Worm (Caenorhabditis elegans) whole organism, L4 larva: ENCODE measurements around the gene ZK470.14.
A peak's percentile ranks its signal among the peaks of the same experiment; 100 is the strongest.

Source experiments
- F37D6.2 ChIP-seq: sonication (generic microtip); optimal IDR thresholded peaks from 2 replicates; lab custom pipeline; 2016; ENCODE audit warnings: mild to moderate bottlenecking, missing genetic modification characterization, missing compliant biosample characterization
- T20F7.1 ChIP-seq: fragments of 200-800 bp; sonication (Bioruptor generic); optimal IDR thresholded peaks from 2 replicates; lab custom pipeline; 2018; ENCODE audit warnings: mild to moderate bottlenecking, missing genetic modification characterization, missing compliant biosample characterization
- Y48G9A.11 ChIP-seq: fragments of 200-800 bp; sonication (Bioruptor generic); IDR thresholded peaks from 2 replicates; pipeline ENCODE4 v1.3.6; 2022; ENCODE audit warnings: missing genetic modification reagents, missing genetic modification characterization, missing compliant biosample characterization
- Y5F2A.4 ChIP-seq: fragments of 200-800 bp; sonication (Bioruptor generic); optimal IDR thresholded peaks from 2 replicates; lab custom pipeline; 2018; ENCODE audit warnings: mild to moderate bottlenecking, missing genetic modification characterization, missing compliant biosample characterization
- Y75B8A.6 ChIP-seq: fragments of 200-800 bp; sonication (Bioruptor generic); IDR thresholded peaks from 2 replicates; pipeline ENCODE4 v1.3.6; 2022; ENCODE audit warnings: missing genetic modification reagents, missing genetic modification characterization, missing compliant biosample characterization
- aha-1 ChIP-seq: fragments of 150-350 bp; peaks from one replicate; lab custom pipeline; 2014; ENCODE audit warnings: missing biosample characterization, missing genetic modification characterization
- ama-1 ChIP-seq: fragments of 150-350 bp; optimal IDR thresholded peaks from 2 replicates; lab custom pipeline; 2014; ENCODE audit warnings: inconsistent platforms, mixed read lengths
- attf-4 ChIP-seq: sonication (generic microtip); optimal IDR thresholded peaks from 3 replicates; lab custom pipeline; 2017; ENCODE audit warnings: missing biosample characterization, missing genetic modification characterization
- ceh-28 ChIP-seq: fragments of 150-350 bp; optimal IDR thresholded peaks from 2 replicates; lab custom pipeline; 2014; ENCODE audit warnings: missing biosample characterization, missing genetic modification reagents, missing genetic modification characterization
- ces-1 ChIP-seq: fragments of 150-350 bp; sonication (generic microtip); optimal IDR thresholded peaks from 4 replicates; lab custom pipeline; 2014; ENCODE audit warnings: missing biosample characterization, missing genetic modification reagents, missing genetic modification characterization
- ctbp-1 ChIP-seq: fragments of 200-800 bp; sonication (Bioruptor generic); IDR thresholded peaks from 2 replicates; pipeline ENCODE4 v1.3.6; 2022; ENCODE audit warnings: missing genetic modification reagents, missing genetic modification characterization, missing compliant biosample characterization
- daf-16 ChIP-seq, 3 experiments: sonication (generic microtip); optimal IDR thresholded peaks; 2 replicates each; lab custom pipeline; 2016 to 2017; ENCODE audit warnings: missing genetic modification characterization in 3 of 3, missing genetic modification reagents in 3 of 3, mild to moderate bottlenecking in 2 of 3, missing compliant biosample characterization in 2 of 3, missing biosample characterization in 1 of 3, moderate library complexity in 1 of 3
- daf-19 ChIP-seq: fragments of 200-800 bp; sonication (Bioruptor generic); conservative IDR thresholded peaks from 2 replicates; pipeline ENCODE4 v1.3.6; 2022; ENCODE audit warnings: missing genetic modification characterization, missing compliant biosample characterization
- daf-8 ChIP-seq: fragments of 200-800 bp; sonication (Bioruptor generic); IDR thresholded peaks from 2 replicates; pipeline ENCODE4 v1.3.6; 2022; ENCODE audit warnings: missing genetic modification characterization, missing compliant biosample characterization
- dmd-8 ChIP-seq: fragments of 200-800 bp; sonication (Bioruptor generic); IDR thresholded peaks from 2 replicates; pipeline ENCODE4 v1.3.6; 2022; ENCODE audit warnings: missing genetic modification characterization, missing compliant biosample characterization
- dpl-1 ChIP-seq: fragments of 150-350 bp; optimal IDR thresholded peaks from 2 replicates; lab custom pipeline; 2014; ENCODE audit warnings: missing biosample characterization, missing genetic modification reagents, missing genetic modification characterization
- duxl-1 ChIP-seq: sonication (generic microtip); optimal IDR thresholded peaks from 2 replicates; lab custom pipeline; 2016; ENCODE audit warnings: mild to moderate bottlenecking, missing genetic modification characterization, moderate library complexity, missing compliant biosample characterization; ENCODE audit not compliant: poor library complexity
- dve-1 ChIP-seq: sonication (generic microtip); optimal IDR thresholded peaks from 2 replicates; lab custom pipeline; 2017; ENCODE audit warnings: antibody characterized with exemption, mild to moderate bottlenecking, missing genetic modification characterization, missing compliant biosample characterization; ENCODE audit not compliant: insufficient read depth
- egl-27 ChIP-seq: sonication (generic microtip); optimal IDR thresholded peaks from 3 replicates; lab custom pipeline; 2017; ENCODE audit warnings: missing biosample characterization, missing genetic modification reagents, missing genetic modification characterization
- fkh-10 ChIP-seq: fragments of 150-350 bp; optimal IDR thresholded peaks from 2 replicates; lab custom pipeline; 2014; ENCODE audit warnings: missing biosample characterization, missing genetic modification reagents, missing genetic modification characterization
- fos-1 ChIP-seq: fragments of 150-350 bp; optimal IDR thresholded peaks from 2 replicates; lab custom pipeline; 2014; ENCODE audit warnings: missing biosample characterization, missing genetic modification characterization
- hlh-30 ChIP-seq: sonication (generic microtip); optimal IDR thresholded peaks from 2 replicates; lab custom pipeline; 2017; ENCODE audit warnings: antibody characterized with exemption, mild to moderate bottlenecking, missing genetic modification characterization, missing compliant biosample characterization; ENCODE audit not compliant: insufficient read depth
- hmg-1.1 ChIP-seq: fragments of 200-800 bp; sonication (Bioruptor generic); IDR thresholded peaks from 2 replicates; pipeline ENCODE4 v1.3.6; 2022; ENCODE audit warnings: missing genetic modification reagents, missing genetic modification characterization, missing compliant biosample characterization
- lim-7 ChIP-seq: fragments of 200-800 bp; sonication (Bioruptor generic); IDR thresholded peaks from 2 replicates; pipeline ENCODE4 v1.3.6; 2022; ENCODE audit warnings: missing genetic modification characterization, missing compliant biosample characterization
- lin-29 ChIP-seq: fragments of 200-800 bp; sonication (Bioruptor generic); IDR thresholded peaks from 2 replicates; pipeline ENCODE4 v1.3.6; 2022; ENCODE audit warnings: missing genetic modification reagents, missing genetic modification characterization, missing compliant biosample characterization
- lin-38 ChIP-seq: fragments of 200-800 bp; sonication (Bioruptor generic); IDR thresholded peaks from 2 replicates; pipeline ENCODE4 v1.3.6; 2022; ENCODE audit warnings: missing genetic modification reagents, missing genetic modification characterization, missing compliant biosample characterization
- lin-39 ChIP-seq: fragments of 150-350 bp; optimal IDR thresholded peaks from 2 replicates; lab custom pipeline; 2014; ENCODE audit warnings: missing biosample characterization, missing genetic modification reagents, missing genetic modification characterization
- lsy-2 ChIP-seq, 2 experiments: fragments of 150-350 bp in 1 of 2; sonication (generic microtip) in 1 of 2; optimal IDR thresholded peaks; 2 replicates each; lab custom pipeline; 2014 to 2017; ENCODE audit warnings: missing biosample characterization in 2 of 2, missing genetic modification characterization in 2 of 2
- madf-5 ChIP-seq, 2 experiments: fragments of 200-800 bp; sonication (Bioruptor generic); IDR thresholded peaks; 2 replicates each; pipeline ENCODE4 v1.3.6; 2022; ENCODE audit warnings: missing compliant biosample characterization in 2 of 2, missing genetic modification characterization in 2 of 2
- mdl-1 ChIP-seq, 2 experiments: fragments of 150-350 bp in 1 of 2; sonication (generic microtip) in 1 of 2; optimal IDR thresholded peaks; 2 replicates each; lab custom pipeline; 2014 to 2017; ENCODE audit warnings: missing biosample characterization in 2 of 2, missing genetic modification characterization in 2 of 2
- nhr-11 ChIP-seq: fragments of 150-350 bp; optimal IDR thresholded peaks from 2 replicates; lab custom pipeline; 2014; ENCODE audit warnings: missing biosample characterization, missing genetic modification characterization
- nhr-111 ChIP-seq: fragments of 200-800 bp; sonication (Bioruptor generic); optimal IDR thresholded peaks from 2 replicates; lab custom pipeline; 2018; ENCODE audit warnings: mild to moderate bottlenecking, missing genetic modification characterization, missing compliant biosample characterization
- nhr-237 ChIP-seq: sonication (generic microtip); optimal IDR thresholded peaks from 2 replicates; lab custom pipeline; 2017; ENCODE audit warnings: missing biosample characterization, missing genetic modification characterization
- nhr-25 ChIP-seq: sonication (generic microtip); optimal IDR thresholded peaks from 2 replicates; lab custom pipeline; 2017; ENCODE audit warnings: missing genetic modification characterization, mild to moderate bottlenecking, missing compliant biosample characterization, antibody characterized with exemption, moderate library complexity, borderline replicate concordance; ENCODE audit not compliant: insufficient read depth
- nhr-42 ChIP-seq: fragments of 200-800 bp; sonication (Bioruptor generic); IDR thresholded peaks from 2 replicates; pipeline ENCODE4 v1.3.6; 2022; ENCODE audit warnings: missing genetic modification characterization, missing compliant biosample characterization
- nhr-48 ChIP-seq: sonication (generic microtip); optimal IDR thresholded peaks from 2 replicates; lab custom pipeline; 2016; ENCODE audit warnings: mild to moderate bottlenecking, missing genetic modification characterization, missing compliant biosample characterization
- nhr-76 ChIP-seq: fragments of 150-350 bp; optimal IDR thresholded peaks from 2 replicates; lab custom pipeline; 2014; ENCODE audit warnings: missing biosample characterization, missing genetic modification characterization
- nhr-77 ChIP-seq: fragments of 150-350 bp; optimal IDR thresholded peaks from 2 replicates; lab custom pipeline; 2014; ENCODE audit warnings: missing biosample characterization, missing genetic modification characterization
- rbr-2 ChIP-seq: sonication (generic microtip); optimal IDR thresholded peaks from 2 replicates; lab custom pipeline; 2016; ENCODE audit warnings: missing genotype, missing genetic modification characterization, missing compliant biosample characterization
- snpc-1.2 ChIP-seq: fragments of 200-800 bp; sonication (Bioruptor generic); IDR thresholded peaks from 2 replicates; pipeline ENCODE4 v1.3.6; 2022; ENCODE audit warnings: missing genetic modification reagents, missing genetic modification characterization, missing compliant biosample characterization
- spr-1 ChIP-seq: sonication (generic microtip); optimal IDR thresholded peaks from 2 replicates; lab custom pipeline; 2016; ENCODE audit warnings: mild to moderate bottlenecking, missing genetic modification characterization, missing compliant biosample characterization
- spr-3 ChIP-seq: fragments of 200-800 bp; sonication (Bioruptor generic); optimal IDR thresholded peaks from 2 replicates; lab custom pipeline; 2018; ENCODE audit warnings: mild to moderate bottlenecking, missing genetic modification characterization, missing compliant biosample characterization
- tag-97 ChIP-seq: fragments of 200-800 bp; sonication (Bioruptor generic); IDR thresholded peaks from 2 replicates; pipeline ENCODE4 v1.3.6; 2022; ENCODE audit warnings: missing genetic modification characterization, missing compliant biosample characterization
- tra-1 ChIP-seq: fragments of 200-800 bp; sonication (Bioruptor generic); IDR thresholded peaks from 2 replicates; pipeline ENCODE4 v1.3.6; 2022; ENCODE audit warnings: missing genetic modification reagents, missing genetic modification characterization, missing compliant biosample characterization
- unc-130 ChIP-seq: sonication (generic microtip); optimal IDR thresholded peaks from 2 replicates; lab custom pipeline; 2016; ENCODE audit warnings: missing genetic modification reagents, missing genetic modification characterization, missing compliant biosample characterization
- zip-2 ChIP-seq: fragments of 150-350 bp; optimal IDR thresholded peaks from 2 replicates; lab custom pipeline; 2014; ENCODE audit warnings: missing biosample characterization, missing genetic modification characterization

Gene ZK470.14

DNA sequence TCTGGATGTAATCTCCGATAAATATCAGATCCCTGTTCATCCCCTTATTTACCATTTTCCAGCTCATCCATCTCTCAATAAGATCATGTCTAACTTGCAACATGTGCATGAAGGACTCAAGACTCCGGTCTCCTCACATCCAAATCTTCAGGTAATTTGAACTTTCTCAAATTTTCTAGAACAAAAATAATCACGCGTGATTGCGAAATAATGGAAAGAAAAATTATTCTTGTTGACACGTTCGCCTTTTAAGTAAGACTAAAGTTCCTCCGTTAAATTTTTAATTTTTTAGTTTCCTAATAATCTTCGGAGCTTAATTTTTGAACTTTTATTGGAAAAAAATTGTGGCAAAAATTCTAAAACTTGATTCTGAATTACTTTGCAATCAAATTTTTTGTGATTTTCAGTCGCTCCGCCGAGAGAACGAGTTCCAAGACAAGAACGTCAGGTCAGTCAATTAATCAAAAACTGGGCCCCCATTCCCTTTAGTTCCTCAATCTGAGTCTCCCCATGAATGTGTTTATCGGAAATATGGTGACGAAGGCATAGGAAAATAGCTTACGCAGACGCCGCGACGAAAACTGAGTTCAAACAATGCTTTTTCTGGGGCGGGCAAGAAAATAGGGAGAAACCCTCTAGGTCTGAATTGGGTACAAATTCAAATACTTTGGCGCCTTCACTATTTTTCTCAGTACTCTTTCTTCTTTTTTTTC is 29.6 kb upstream of the ZK470.14 start (continued):
- peak; percentile 59 for TF ChIP-seq ctbp-1
- peak; percentile 30 for TF ChIP-seq dve-1
- no peak for TF ChIP-seq unc-130 (GFP tag; lab: Kevin White, UChicago)
- TF ChIP-seq attf-4 (tag; lab: Kevin White, UChicago): no peak
- TF ChIP-seq nhr-77 (tag; lab: Kevin White, UChicago): peak; percentile 49
- no peak for TF ChIP-seq daf-8 (GFP tag; lab: Robert Waterston, UW)
- no peak for TF ChIP-seq dpl-1 (GFP tag; lab: Kevin White, UChicago)
- TF ChIP-seq nhr-25 (tag; lab: Kevin White, UChicago): no peak
- peak; percentile 53 for TF ChIP-seq rbr-2 (tag; lab: Kevin White, UChicago)
- TF ChIP-seq lim-7 (GFP tag; lab: Robert Waterston, UW): no peak
- TF ChIP-seq tag-97 (GFP tag; lab: Robert Waterston, UW): no peak
- TF ChIP-seq lin-29: no peak
- no peak for TF ChIP-seq hmg-1.1 (GFP tag; lab: Robert Waterston, UW)
- TF ChIP-seq snpc-1.2 (GFP tag; lab: Robert Waterston, UW): no peak
- peak in 1 of 2 experiments; percentile 9 for TF ChIP-seq daf-16 (GFP tag; optimal IDR thresholded peaks at IDR 0.05; lab: Kevin White, UChicago)
- TF ChIP-seq daf-16 (tag; optimal IDR thresholded peaks at IDR 0.05; lab: Kevin White, UChicago): peak; percentile 51

DNA sequence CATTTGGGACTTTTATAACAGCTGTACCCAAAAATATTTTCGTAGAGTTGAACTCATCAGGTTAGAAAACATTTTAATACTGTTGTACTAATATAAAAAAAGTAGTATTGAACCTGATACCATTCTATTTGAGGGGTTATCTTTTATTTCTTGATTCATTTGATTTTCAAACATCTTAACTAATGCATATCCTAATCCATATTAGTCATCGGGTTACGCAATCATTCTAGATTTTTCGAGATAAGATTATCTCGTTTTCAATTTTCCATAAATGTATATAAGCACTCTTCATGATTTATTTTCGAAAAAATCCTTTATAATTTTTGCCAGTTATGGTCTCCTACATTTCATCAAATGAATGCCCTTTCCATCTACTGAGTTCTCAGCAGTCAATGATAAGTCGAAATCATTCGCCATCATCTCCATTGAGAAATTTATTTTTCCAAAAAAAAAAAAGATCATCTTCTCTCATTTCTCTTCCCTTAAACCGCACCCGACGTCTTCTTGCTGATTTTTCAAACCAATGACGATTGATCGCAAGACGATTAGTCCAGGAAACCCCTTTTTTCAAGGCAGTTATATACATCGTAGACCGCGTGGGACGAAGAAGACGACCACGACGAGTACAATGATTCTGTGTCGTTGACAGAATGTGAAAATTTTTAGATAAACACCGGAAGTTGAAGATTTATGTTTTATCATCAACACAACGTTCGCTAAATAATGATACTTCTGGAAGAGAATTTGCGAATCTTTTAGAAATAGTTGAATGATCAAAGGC is 28.6 kb upstream of the ZK470.14 start:
- TF ChIP-seq aha-1 (peak; percentile 88), hlh-30 (peak; percentile 22), lsy-2 (tag; optimal IDR thresholded peaks at IDR 0.05; lab: Kevin White, UChicago) (no peak), nhr-48 (tag; lab: Kevin White, UChicago) (peak; percentile 9), nhr-76 (tag; lab: Kevin White, UChicago) (no peak), lin-38 (GFP tag; lab: Robert Waterston, UW) (no peak), nhr-237 (tag; lab: Kevin White, UChicago) (no peak), tra-1 (peak; percentile 68; the same call in 1 of the 2 replicates), egl-27 (tag; lab: Kevin White, UChicago) (no peak), nhr-42 (GFP tag; lab: Robert Waterston, UW) (no peak), Y5F2A.4 (GFP tag; lab: Kevin White, UChicago) (no peak), spr-1 (no peak), zip-2 (no peak), ceh-28 (tag; lab: Kevin White, UChicago) (no peak), T20F7.1 (no peak), Y75B8A.6 (no peak), lin-39 (tag; lab: Kevin White, UChicago) (no peak), ces-1 (GFP tag; lab: Kevin White, UChicago) (no peak), duxl-1 (no peak), daf-19 (GFP tag; lab: Robert Waterston, UW) (no peak), fos-1 (tag; lab: Kevin White, UChicago) (no peak), fkh-10 (GFP tag; lab: Kevin White, UChicago) (no peak), dpl-1 (GFP tag; lab: Kevin White, UChicago) (no peak), dmd-8 (GFP tag; lab: Robert Waterston, UW) (no peak), Y48G9A.11 (GFP tag; lab: Robert Waterston, UW) (no peak), spr-3 (GFP tag; lab: Kevin White, UChicago) (no peak), madf-5 (GFP tag; IDR thresholded peaks at IDR 0.05; lab: Robert Waterston, UW) (no peak), nhr-11 (tag; lab: Kevin White, UChicago) (no peak), daf-16 (GFP tag; optimal IDR thresholded peaks at IDR 0.05; lab: Kevin White, UChicago) (no peak), daf-16 (tag; optimal IDR thresholded peaks at IDR 0.05; lab: Kevin White, UChicago) (peak; percentile 22), mdl-1 (tag; optimal IDR thresholded peaks at IDR 0.05; lab: Kevin White, UChicago) (peak in 1 of 2 experiments; percentile 51), nhr-25 (tag; lab: Kevin White, UChicago) (no peak), nhr-111 (GFP tag; lab: Kevin White, UChicago) (no peak), lim-7 (GFP tag; lab: Robert Waterston, UW) (no peak), rbr-2 (tag; lab: Kevin White, UChicago) (no peak), snpc-1.2 (GFP tag; lab: Robert Waterston, UW) (no peak), ama-1 (no peak), F37D6.2 (tag; lab: Kevin White, UChicago) (no peak)
